Fruit fly (Drosophila melanogaster) whole organism, embryonic: Measurements from ENCODE around the gene Dic61B.
A peak's percentile ranks its signal among the peaks of the same experiment; 100 is the strongest.

ENCODE experiments used
- Antp ChIP-seq: fragments of 200-800 bp; sonication (Bioruptor generic); optimal IDR thresholded peaks from 3 replicates; lab custom pipeline; 2016; ENCODE audit warnings: missing biosample characterization, missing genetic modification characterization
- CG12942 ChIP-seq: fragments of 200-800 bp; sonication (Bioruptor generic); optimal IDR thresholded peaks from 3 replicates; lab custom pipeline; 2016; ENCODE audit warnings: missing biosample characterization, missing genetic modification characterization
- CG13123 ChIP-seq: fragments of 200-800 bp; sonication (Bioruptor generic); optimal IDR thresholded peaks from 2 replicates; lab custom pipeline; 2016; ENCODE audit warnings: missing biosample characterization, missing genetic modification characterization
- CG14667 ChIP-seq: fragments of 200-800 bp; sonication (Bioruptor generic); IDR thresholded peaks from 2 replicates; pipeline ENCODE4 v1.3.6; 2022; ENCODE audit warnings: missing biosample characterization, missing genetic modification characterization
- CG15696 ChIP-seq: fragments of 200-800 bp; sonication (Bioruptor generic); optimal IDR thresholded peaks from 2 replicates; lab custom pipeline; 2019; ENCODE audit warnings: missing biosample characterization, mild to moderate bottlenecking, missing genetic modification characterization, moderate library complexity
- CG2875 ChIP-seq: fragments of 200-800 bp; sonication (Bioruptor generic); optimal IDR thresholded peaks from 2 replicates; lab custom pipeline; 2017; ENCODE audit warnings: missing biosample characterization, mild to moderate bottlenecking, missing genetic modification characterization, missing genetic modification reagents
- CG32532 ChIP-seq: fragments of 200-800 bp; sonication (Bioruptor generic); IDR thresholded peaks from 2 replicates; pipeline ENCODE4 v1.3.6; 2022; ENCODE audit warnings: missing biosample characterization, missing genetic modification characterization
- CG32767 ChIP-seq: fragments of 200-800 bp; sonication (Bioruptor generic); IDR thresholded peaks from 2 replicates; pipeline ENCODE4 v1.3.6; 2022; ENCODE audit warnings: missing biosample characterization, missing genetic modification characterization
- CG33557 ChIP-seq: fragments of 200-800 bp; sonication (Bioruptor generic); optimal IDR thresholded peaks from 2 replicates; lab custom pipeline; 2019; ENCODE audit warnings: missing biosample characterization, mild to moderate bottlenecking, missing genetic modification characterization, moderate library complexity
- CG4360 ChIP-seq: fragments of 200-800 bp; sonication (Bioruptor generic); IDR thresholded peaks from 2 replicates; pipeline ENCODE4 v1.3.6; 2022; ENCODE audit warnings: missing biosample characterization, missing genetic modification characterization
- CG5245 ChIP-seq: fragments of 200-800 bp; sonication (Bioruptor generic); optimal IDR thresholded peaks from 3 replicates; lab custom pipeline; 2016; ENCODE audit warnings: missing biosample characterization, missing genetic modification characterization
- CG6175 ChIP-seq: fragments of 200-800 bp; sonication (Bioruptor generic); IDR thresholded peaks from 3 replicates; pipeline ENCODE4 v1.3.6; 2022; ENCODE audit warnings: missing biosample characterization, missing genetic modification characterization
- CG6765 ChIP-seq: fragments of 200-800 bp; sonication (Bioruptor generic); optimal IDR thresholded peaks from 3 replicates; lab custom pipeline; 2017; ENCODE audit warnings: missing biosample characterization, mild to moderate bottlenecking, missing genetic modification characterization
- CG7987 ChIP-seq: fragments of 200-800 bp; sonication (Bioruptor generic); optimal IDR thresholded peaks from 2 replicates; lab custom pipeline; 2018; ENCODE audit warnings: missing biosample characterization, mild to moderate bottlenecking, missing genetic modification characterization, moderate library complexity
- CG8089 ChIP-seq: fragments of 200-800 bp; sonication (Bioruptor generic); optimal IDR thresholded peaks from 3 replicates; lab custom pipeline; 2016; ENCODE audit warnings: missing biosample characterization, missing genetic modification characterization
- CG8765 ChIP-seq: fragments of 200-800 bp; sonication (Bioruptor generic); IDR thresholded peaks from 2 replicates; pipeline ENCODE4 v1.3.6; 2022; ENCODE audit warnings: missing biosample characterization, missing genetic modification characterization
- D ChIP-seq, 2 experiments: fragments of 200-800 bp in 1 of 2; fragments of >200 bp in 1 of 2; sonication (Bioruptor generic) in 1 of 2; optimal IDR thresholded peaks; 2 replicates in 1 of 2; 3 replicates in 1 of 2; lab custom pipeline; 2017; ENCODE audit warnings: mild to moderate bottlenecking in 1 of 2, missing biosample characterization in 1 of 2, missing genetic modification characterization in 1 of 2, missing genetic modification reagents in 1 of 2
- D19B ChIP-seq: fragments of 200-800 bp; sonication (Bioruptor generic); optimal IDR thresholded peaks from 2 replicates; lab custom pipeline; 2017; ENCODE audit warnings: missing biosample characterization, mild to moderate bottlenecking, missing genetic modification characterization
- Dad ChIP-seq: fragments of 200-800 bp; sonication (Bioruptor generic); optimal IDR thresholded peaks from 3 replicates; lab custom pipeline; 2016; ENCODE audit warnings: missing biosample characterization, missing genetic modification characterization
- Deaf1 ChIP-seq: fragments of 200-800 bp; optimal IDR thresholded peaks from 3 replicates; lab custom pipeline; 2019; ENCODE audit warnings: missing biosample characterization, mild to moderate bottlenecking, missing genetic modification characterization, moderate library complexity
- E2f1 ChIP-seq: fragments of 200-800 bp; sonication (Bioruptor generic); IDR thresholded peaks from 2 replicates; pipeline ENCODE4 v1.3.6; 2022; ENCODE audit warnings: missing biosample characterization, missing genetic modification characterization
- E2f2 ChIP-seq: fragments of 200-800 bp; sonication (Bioruptor generic); IDR thresholded peaks from 2 replicates; pipeline ENCODE4 v1.3.6; 2022; ENCODE audit warnings: missing biosample characterization, missing genetic modification characterization
- Elba2 ChIP-seq: fragments of 200-800 bp; sonication (Bioruptor generic); optimal IDR thresholded peaks from 3 replicates; lab custom pipeline; 2016; ENCODE audit warnings: missing biosample characterization, missing genetic modification characterization
- Gug ChIP-seq: fragments of 200-800 bp; sonication (Bioruptor generic); IDR thresholded peaks from 4 replicates; pipeline ENCODE4 v1.3.6; 2022; ENCODE audit warnings: missing biosample characterization, missing genetic modification characterization
- HLH3B ChIP-seq: fragments of 200-800 bp; sonication (Bioruptor generic); IDR thresholded peaks from 2 replicates; pipeline ENCODE4 v1.3.6; 2022; ENCODE audit warnings: missing biosample characterization, missing genetic modification characterization
- HLH4C ChIP-seq: fragments of 200-800 bp; sonication (Bioruptor generic); IDR thresholded peaks from 3 replicates; pipeline ENCODE4 v1.3.6; 2022; ENCODE audit warnings: missing biosample characterization, missing genetic modification characterization; ENCODE audit not compliant: partially characterized antibody
- Meics ChIP-seq: fragments of 200-800 bp; sonication (Bioruptor generic); optimal IDR thresholded peaks from 2 replicates; lab custom pipeline; 2017; ENCODE audit warnings: missing biosample characterization, mild to moderate bottlenecking, missing genetic modification characterization
- Myb ChIP-seq: fragments of 200-800 bp; sonication (Bioruptor generic); optimal IDR thresholded peaks from 2 replicates; lab custom pipeline; 2016; ENCODE audit warnings: missing biosample characterization, missing genetic modification characterization
- Nf-YA ChIP-seq: fragments of 200-800 bp; sonication (Bioruptor generic); IDR thresholded peaks from 2 replicates; pipeline ENCODE4 v1.3.6; 2022; ENCODE audit warnings: missing biosample characterization, missing genetic modification characterization
- ap ChIP-seq: fragments of 200-800 bp; sonication (Bioruptor generic); IDR thresholded peaks from 2 replicates; pipeline ENCODE4 v1.3.6; 2022; ENCODE audit warnings: missing biosample characterization, missing genetic modification characterization
- ara ChIP-seq: fragments of 200-800 bp; sonication (Bioruptor generic); IDR thresholded peaks from 2 replicates; pipeline ENCODE4 v1.3.6; 2022; ENCODE audit warnings: missing biosample characterization, missing genetic modification characterization
- bbx ChIP-seq: fragments of 200-800 bp; sonication (Bioruptor generic); IDR thresholded peaks from 2 replicates; pipeline ENCODE4 v1.3.6; 2022; ENCODE audit warnings: missing biosample characterization, missing genetic modification characterization; ENCODE audit not compliant: partially characterized antibody
- dimm ChIP-seq: fragments of 200-800 bp; sonication (Bioruptor generic); IDR thresholded peaks from 2 replicates; pipeline ENCODE4 v1.3.6; 2022; ENCODE audit warnings: missing biosample characterization, missing genetic modification characterization
- disco-r ChIP-seq: fragments of 200-800 bp; sonication (Bioruptor generic); optimal IDR thresholded peaks from 2 replicates; lab custom pipeline; 2016; ENCODE audit warnings: missing biosample characterization, missing genetic modification characterization
- dm ChIP-seq: fragments of 200-800 bp; sonication (Bioruptor generic); optimal IDR thresholded peaks from 3 replicates; lab custom pipeline; 2016; ENCODE audit warnings: missing biosample characterization, missing genetic modification characterization
- dysf ChIP-seq: fragments of 200-800 bp; sonication (Bioruptor generic); IDR thresholded peaks from 3 replicates; pipeline ENCODE4 v1.3.6; 2022; ENCODE audit warnings: missing biosample characterization, missing genetic modification characterization
- exex ChIP-seq: fragments of 200-800 bp; sonication (Bioruptor generic); optimal IDR thresholded peaks from 4 replicates; lab custom pipeline; 2018; ENCODE audit warnings: missing biosample characterization, mild to moderate bottlenecking, missing genetic modification characterization, moderate library complexity
- lab ChIP-seq: fragments of 200-800 bp; sonication (Bioruptor generic); optimal IDR thresholded peaks from 3 replicates; lab custom pipeline; 2017; ENCODE audit warnings: missing biosample characterization, missing genetic modification characterization, mild to moderate bottlenecking, moderate library complexity, missing genetic modification reagents
- lov ChIP-seq, 2 experiments: fragments of 200-800 bp in 1 of 2; fragments of >200 bp in 1 of 2; sonication (Bioruptor generic) in 1 of 2; IDR thresholded peaks in 1 of 2; optimal IDR thresholded peaks in 1 of 2; 2 replicates in 1 of 2; 3 replicates in 1 of 2; pipeline versions ENCODE4 v1.3.6 to Lab custom; 2017 to 2022; ENCODE audit warnings: missing biosample characterization in 1 of 2, missing genetic modification characterization in 1 of 2
- luna ChIP-seq: fragments of 200-800 bp; sonication (Bioruptor generic); optimal IDR thresholded peaks from 2 replicates; lab custom pipeline; 2016; ENCODE audit warnings: missing biosample characterization, missing genetic modification characterization
- pan ChIP-seq, 4 experiments: fragments of >200 bp in 3 of 4; fragments of 200-800 bp in 1 of 4; sonication (Bioruptor generic) in 1 of 4; optimal IDR thresholded peaks in 3 of 4; IDR thresholded peaks in 1 of 4; 2 replicates each; pipeline versions ENCODE4 v1.3.6 to Lab custom; 2017 to 2022; ENCODE audit warnings: missing biosample characterization in 2 of 4, missing genetic modification characterization in 2 of 4, mixed read lengths in 1 of 4
- pho ChIP-seq: fragments of 200-800 bp; sonication (Bioruptor generic); optimal IDR thresholded peaks from 2 replicates; lab custom pipeline; 2016; ENCODE audit warnings: missing biosample characterization, missing genetic modification characterization
- pita ChIP-seq: fragments of 200-800 bp; sonication (Bioruptor generic); optimal IDR thresholded peaks from 2 replicates; lab custom pipeline; 2017; ENCODE audit warnings: missing biosample characterization, mild to moderate bottlenecking, missing genetic modification characterization
- sqz ChIP-seq: fragments of 200-800 bp; sonication (Bioruptor generic); optimal IDR thresholded peaks from 3 replicates; lab custom pipeline; 2018; ENCODE audit warnings: missing biosample characterization, mild to moderate bottlenecking, missing genetic modification characterization
- tx ChIP-seq: fragments of 200-800 bp; sonication (Bioruptor generic); optimal IDR thresholded peaks from 2 replicates; lab custom pipeline; 2016; ENCODE audit warnings: missing biosample characterization, missing genetic modification characterization
- unc-4 ChIP-seq: fragments of 200-800 bp; sonication (Bioruptor generic); IDR thresholded peaks from 2 replicates; pipeline ENCODE4 v1.3.6; 2022; ENCODE audit warnings: missing biosample characterization, missing genetic modification characterization; ENCODE audit not compliant: partially characterized antibody
- vnd ChIP-seq: fragments of 200-800 bp; sonication (Bioruptor generic); IDR thresholded peaks from 3 replicates; pipeline ENCODE4 v1.3.6; 2022; ENCODE audit warnings: missing biosample characterization, missing genetic modification characterization; ENCODE audit not compliant: partially characterized antibody
- z ChIP-seq: fragments of 200-800 bp; sonication (Bioruptor generic); IDR thresholded peaks from 3 replicates; pipeline ENCODE4 v1.3.6; 2022; ENCODE audit warnings: missing biosample characterization, missing genetic modification characterization
- zfh1 ChIP-seq: fragments of 200-800 bp; sonication (Bioruptor generic); IDR thresholded peaks from 3 replicates; pipeline ENCODE4 v1.3.6; 2022; ENCODE audit warnings: missing biosample characterization, missing genetic modification characterization

Gene Dic61B

DNA sequence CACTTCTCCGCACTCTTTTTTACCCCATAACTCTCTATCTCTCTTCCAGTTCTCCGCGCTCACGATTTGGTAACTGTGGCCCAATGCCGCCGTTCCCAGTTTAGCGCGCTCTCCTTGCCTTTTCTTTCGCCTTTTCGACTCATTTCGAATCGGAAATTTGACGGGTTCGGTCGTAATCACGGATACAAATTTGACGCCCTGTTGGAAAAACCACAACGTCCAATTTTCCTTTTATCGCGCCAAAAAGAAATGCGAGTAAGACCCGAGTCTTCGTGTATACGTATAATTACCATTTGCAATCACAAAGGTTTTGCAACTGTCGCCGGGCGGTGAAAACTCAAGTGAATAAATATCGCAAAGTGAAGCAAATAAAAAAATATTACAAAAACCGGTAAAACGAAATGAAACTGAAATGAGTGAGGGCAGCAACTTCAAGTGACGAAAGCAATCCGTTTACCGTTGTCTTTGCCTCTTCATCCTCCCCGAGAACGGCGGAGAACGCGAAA lies 23.0 kb downstream of the Dic61B start, which contains the start of gene Pdk1 (continued):
- no peak for TF ChIP-seq HLH4C (GFP tag; lab: Robert Waterston, UW)
- no peak for TF ChIP-seq pan (optimal IDR thresholded peaks at IDR 0.05; lab: Kevin White, UChicago)
- TF ChIP-seq pan (GFP tag; optimal IDR thresholded peaks at IDR 0.05 in 1 of 2, IDR thresholded peaks at IDR 0.05 in 1 of 2) = peak in 1 of 2 experiments; percentile 46
- no peak for TF ChIP-seq dysf (GFP tag; lab: Robert Waterston, UW)
- peak; percentile 34; the same call in 1 of the 2 replicates for TF ChIP-seq Nf-YA (GFP tag; lab: Robert Waterston, UW)
- TF ChIP-seq E2f1 (GFP tag; lab: Robert Waterston, UW) = peak; percentile 60; the same call in 1 of the 2 replicates
- peak; percentile 27 for TF ChIP-seq D19B (GFP tag; lab: Kevin White, UChicago)
- TF ChIP-seq tx = no peak
- TF ChIP-seq sqz (GFP tag; lab: Kevin White, UChicago) = peak; percentile 56
- peak; percentile 66 for TF ChIP-seq lab (GFP tag; lab: Kevin White, UChicago)
- no peak for TF ChIP-seq CG2875
- TF ChIP-seq CG8765 (GFP tag; lab: Robert Waterston, UW) = no peak
- TF ChIP-seq unc-4 (GFP tag; lab: Robert Waterston, UW) = 0 out of 2 replicates have a peak, but pooled peaks have one; percentile 17
- no peak for TF ChIP-seq CG6175 (GFP tag; lab: Robert Waterston, UW)
- no peak for TF ChIP-seq dm (GFP tag; lab: Kevin White, UChicago)
- peak; percentile 55 for TF ChIP-seq Meics (GFP tag; lab: Kevin White, UChicago)
- TF ChIP-seq dimm (GFP tag; lab: Robert Waterston, UW) = no peak
- TF ChIP-seq Deaf1 (tag; lab: Kevin White, UChicago) = peak; percentile 86
- TF ChIP-seq Myb (GFP tag; lab: Kevin White, UChicago) = no peak
- TF ChIP-seq CG5245 (GFP tag; lab: Kevin White, UChicago) = no peak
- peak; percentile 63 for TF ChIP-seq bbx (GFP tag; lab: Robert Waterston, UW)
- TF ChIP-seq vnd (GFP tag; lab: Robert Waterston, UW) = no peak
- TF ChIP-seq Dad = no peak
- peak; percentile 49 for TF ChIP-seq CG7987 (GFP tag; lab: Kevin White, UChicago)
- no peak for TF ChIP-seq D (optimal IDR thresholded peaks at IDR 0.05; lab: Kevin White, UChicago)
- TF ChIP-seq D (GFP tag; optimal IDR thresholded peaks at IDR 0.05; lab: Kevin White, UChicago) = no peak
- TF ChIP-seq z (GFP tag; lab: Robert Waterston, UW) = peak; percentile 78; the same call in 2 of the 3 replicates
- TF ChIP-seq CG12942 (GFP tag; lab: Kevin White, UChicago) = no peak
- no peak for TF ChIP-seq pita (GFP tag; lab: Kevin White, UChicago)
- TF ChIP-seq disco-r (GFP tag; lab: Kevin White, UChicago) = no peak
- TF ChIP-seq CG6765 (GFP tag; lab: Kevin White, UChicago) = no peak
- TF ChIP-seq luna = no peak
- peak; percentile 68 for TF ChIP-seq CG4360 (GFP tag; lab: Robert Waterston, UW)
- TF ChIP-seq CG14667 = no peak
- TF ChIP-seq Elba2 (GFP tag; lab: Kevin White, UChicago) = peak; percentile 39
- peak; percentile 27 for TF ChIP-seq exex (tag; lab: Kevin White, UChicago)
- peak; percentile 59; the same call in 1 of the 2 replicates for TF ChIP-seq CG32767 (GFP tag; lab: Robert Waterston, UW)
- TF ChIP-seq lov (optimal IDR thresholded peaks at IDR 0.05; lab: Kevin White, UChicago) = no peak
- TF ChIP-seq lov (GFP tag; IDR thresholded peaks at IDR 0.05; lab: Robert Waterston, UW) = no peak
- peak; percentile 45; the same call in 1 of the 2 replicates for TF ChIP-seq CG32532 (GFP tag; lab: Robert Waterston, UW)
- 0 out of 2 replicates have a peak, but pooled peaks have one; percentile 29 for TF ChIP-seq ara (GFP tag; lab: Robert Waterston, UW)
- no peak for TF ChIP-seq CG8089 (GFP tag; lab: Kevin White, UChicago)
- peak; percentile 16 for TF ChIP-seq pho (GFP tag; lab: Kevin White, UChicago)
- no peak for TF ChIP-seq ap (GFP tag; lab: Robert Waterston, UW)
- no peak for TF ChIP-seq CG13123 (GFP tag; lab: Kevin White, UChicago)
- TF ChIP-seq HLH3B (GFP tag; lab: Robert Waterston, UW) = no peak; the same call in 1 of the 2 replicates
- TF ChIP-seq CG15696 = no peak
- peak; percentile 19 for TF ChIP-seq Antp
- peak; percentile 53; the same call in 1 of the 3 replicates for TF ChIP-seq zfh1 (GFP tag; lab: Robert Waterston, UW)
- no peak for TF ChIP-seq Gug
- peak; percentile 40; the same call in 1 of the 2 replicates for TF ChIP-seq E2f2 (GFP tag; lab: Robert Waterston, UW)
- peak; percentile 35 for TF ChIP-seq CG33557 (GFP tag; lab: Kevin White, UChicago)
